Worm (Caenorhabditis elegans): ENCODE measurements around the gene Y75B8A.23.

Y75B8A.23 gene

ce11 chrIII:12218633-12219097 is 31.8 kb upstream of the Y75B8A.23 start, which contains the start of the genes gex-4 and gphr-1:
Gene gex-4, minus strand, starts transcription at chrIII:12218634.
Gene gphr-1, plus strand, starts transcription at chrIII:12219047.
- TF ChIP-seq lin-38 (GFP tag; IDR thresholded peaks at IDR 0.05) (peak; percentile 92), D1046.2 (GFP tag; IDR thresholded peaks at IDR 0.05) (no peak), arid-1 (GFP tag; conservative IDR thresholded peaks at IDR 0.05) (no peak), mes-2 (tag; optimal IDR thresholded peaks at IDR 0.05; ENCODE audit: poor library complexity, severe bottlenecking) (peak; percentile 77), mep-1 (tag; optimal IDR thresholded peaks at IDR 0.05) (peak; percentile 51), pha-4 (GFP tag; IDR thresholded peaks at IDR 0.05) (no peak), pha-4 (tag; optimal IDR thresholded peaks at IDR 0.05) (peak; percentile 16), daf-12 (tag; optimal IDR thresholded peaks at IDR 0.05) (no peak), aha-1 (tag) (no peak), zfp-3 (GFP tag; conservative IDR thresholded peaks at IDR 0.05) (no peak), lsy-2 (tag; optimal IDR thresholded peaks at IDR 0.05) (peak in 1 of 2 experiments; percentile 68), hif-1 (tag; optimal IDR thresholded peaks at IDR 0.05) (peak in 1 of 2 experiments; percentile 59), ztf-7 (tag; optimal IDR thresholded peaks at IDR 0.05) (peak; percentile 5), dpl-1 (GFP tag; optimal IDR thresholded peaks at IDR 0.05) (peak; percentile 52), nhr-77 (tag; optimal IDR thresholded peaks at IDR 0.05) (peak; percentile 16), dve-1 (tag; optimal IDR thresholded peaks at IDR 0.05; ENCODE audit: insufficient read depth) (peak; percentile 26)

- TF ChIP-seq nhr-102 (tag; optimal IDR thresholded peaks at IDR 0.05): no peak
- no peak for TF ChIP-seq snpc-1.2 (GFP tag; IDR thresholded peaks at IDR 0.05)
- TF ChIP-seq spr-1 (tag; optimal IDR thresholded peaks at IDR 0.05): no peak
- no peak for TF ChIP-seq lsy-2 (tag; optimal IDR thresholded peaks at IDR 0.05)
- TF ChIP-seq cey-2 (tag; optimal IDR thresholded peaks at IDR 0.05; ENCODE audit: borderline replicate concordance, insufficient read depth): no peak
- TF ChIP-seq lin-1 (GFP tag; IDR thresholded peaks at IDR 0.05): no peak
- no peak for TF ChIP-seq fos-1 (tag; optimal IDR thresholded peaks at IDR 0.05)
- no peak for TF ChIP-seq nhr-77 (tag; optimal IDR thresholded peaks at IDR 0.05)
- no peak for TF ChIP-seq nhr-237 (tag; optimal IDR thresholded peaks at IDR 0.05)
- TF ChIP-seq rbr-2 (tag; optimal IDR thresholded peaks at IDR 0.05): no peak
- no peak for TF ChIP-seq daf-8 (GFP tag; IDR thresholded peaks at IDR 0.05)
- TF ChIP-seq mes-2 (tag; optimal IDR thresholded peaks at IDR 0.05; ENCODE audit: poor library complexity, severe bottlenecking): no peak
- TF ChIP-seq Y105C5A.15 (GFP tag; IDR thresholded peaks at IDR 0.05): no peak
- TF ChIP-seq hmg-1.1 (GFP tag; IDR thresholded peaks at IDR 0.05): no peak
These were observed 29.6 kb upstream of the Y75B8A.23 start for ce11 chrIII:12220820-12221219.

ce11 chrIII:12221452-12221851 is 29.0 kb upstream of the Y75B8A.23 start:
- TF ChIP-seq fos-1 (tag; optimal IDR thresholded peaks at IDR 0.05) (no peak), lim-7 (GFP tag; IDR thresholded peaks at IDR 0.05) (no peak), unc-62 (GFP tag; optimal IDR thresholded peaks at IDR 0.05 in 1 of 2) (no peak), unc-62 (tag; optimal IDR thresholded peaks at IDR 0.05) (no peak), lin-29 (GFP tag; IDR thresholded peaks at IDR 0.05) (no peak), lin-39 (tag; optimal IDR thresholded peaks at IDR 0.05) (no peak), ama-1 (optimal IDR thresholded peaks at IDR 0.05) (no peak), mdl-1 (tag; optimal IDR thresholded peaks at IDR 0.05) (no peak)

- TF ChIP-seq vab-7 (GFP tag; IDR thresholded peaks at IDR 0.05) (no peak), lin-1 (GFP tag; IDR thresholded peaks at IDR 0.05) (no peak), cey-2 (tag; optimal IDR thresholded peaks at IDR 0.05; ENCODE audit: borderline replicate concordance, insufficient read depth) (no peak), ceh-20 (GFP tag; IDR thresholded peaks at IDR 0.05) (no peak), unc-62 (GFP tag; optimal IDR thresholded peaks at IDR 0.05 in 1 of 2) (peak in 1 of 2 experiments; percentile 8), unc-62 (tag; optimal IDR thresholded peaks at IDR 0.05) (no peak), F49E8.2 (tag; optimal IDR thresholded peaks at IDR 0.05; ENCODE audit: borderline replicate concordance) (no peak), lin-38 (GFP tag; IDR thresholded peaks at IDR 0.05) (peak; percentile 73), nhr-111 (GFP tag; optimal IDR thresholded peaks at IDR 0.05) (no peak)
These were observed 27.3 kb upstream of the Y75B8A.23 start for ce11 chrIII:12223208-12223607.

All from whole organism, L4 larva.